Worm (Caenorhabditis elegans) whole organism, late embryonic: ENCODE measurements around the gene emc-2.

Experiments used
- K02D7.2 ChIP-seq: sonication (generic microtip); optimal IDR thresholded peaks from 2 replicates; lab custom pipeline; 2017; ENCODE audit warnings: mild to moderate bottlenecking, missing genetic modification characterization, missing compliant biosample characterization
- ceh-2 ChIP-seq: sonication (generic microtip); optimal IDR thresholded peaks from 2 replicates; lab custom pipeline; 2016; ENCODE audit warnings: missing genotype, missing genetic modification characterization, missing compliant biosample characterization
- ceh-30 ChIP-seq: fragments of 150-350 bp; optimal IDR thresholded peaks from 2 replicates; lab custom pipeline; 2014; ENCODE audit warnings: missing biosample characterization, missing genetic modification characterization
- dmd-4 ChIP-seq: sonication (generic microtip); optimal IDR thresholded peaks from 2 replicates; lab custom pipeline; 2016; ENCODE audit warnings: borderline replicate concordance, missing genetic modification characterization, missing compliant biosample characterization
- elt-2 ChIP-seq: sonication (generic microtip); optimal IDR thresholded peaks from 2 replicates; lab custom pipeline; 2016; ENCODE audit warnings: missing genetic modification reagents, missing genetic modification characterization, missing compliant biosample characterization
- elt-4 ChIP-seq: sonication (generic microtip); optimal IDR thresholded peaks from 2 replicates; lab custom pipeline; 2016; ENCODE audit warnings: missing genetic modification characterization, missing compliant biosample characterization
- fax-1 ChIP-seq: sonication (generic microtip); optimal IDR thresholded peaks from 2 replicates; lab custom pipeline; 2016; ENCODE audit warnings: missing genotype, missing genetic modification characterization, missing compliant biosample characterization
- hlh-15 ChIP-seq: sonication (generic microtip); optimal IDR thresholded peaks from 2 replicates; lab custom pipeline; 2016; ENCODE audit warnings: missing genetic modification characterization, missing compliant biosample characterization
- hlh-30 ChIP-seq: sonication (generic microtip); optimal IDR thresholded peaks from 2 replicates; lab custom pipeline; 2017; ENCODE audit warnings: antibody characterized with exemption, missing genetic modification characterization, missing compliant biosample characterization; ENCODE audit not compliant: insufficient read depth
- mec-3 ChIP-seq: sonication (generic microtip); optimal IDR thresholded peaks from 2 replicates; lab custom pipeline; 2016; ENCODE audit warnings: borderline replicate concordance, missing genetic modification characterization, missing compliant biosample characterization
- nfya-1 ChIP-seq: sonication (generic microtip); optimal IDR thresholded peaks from 2 replicates; lab custom pipeline; 2017; ENCODE audit warnings: missing genetic modification characterization, mild to moderate bottlenecking, missing compliant biosample characterization, antibody characterized with exemption, moderate library complexity
- pha-4 ChIP-seq: fragments of 150-350 bp; optimal IDR thresholded peaks from 2 replicates; lab custom pipeline; 2018; ENCODE audit warnings: missing biosample characterization, missing genetic modification reagents, missing genetic modification characterization
- pros-1 ChIP-seq: fragments of 150-350 bp; optimal IDR thresholded peaks from 2 replicates; lab custom pipeline; 2014; ENCODE audit warnings: missing biosample characterization, missing genetic modification reagents, missing genetic modification characterization
- rnt-1 ChIP-seq: sonication (generic microtip); optimal IDR thresholded peaks from 2 replicates; lab custom pipeline; 2016; ENCODE audit warnings: missing genetic modification characterization, missing compliant biosample characterization
- ttx-3 ChIP-seq: sonication (generic microtip); optimal IDR thresholded peaks from 2 replicates; lab custom pipeline; 2016; ENCODE audit warnings: missing genetic modification reagents, missing genetic modification characterization, missing compliant biosample characterization
- unc-3 ChIP-seq, 2 experiments: fragments of 200-800 bp in 1 of 2; sonication (Bioruptor generic) in 1 of 2; sonication (generic microtip) in 1 of 2; conservative IDR thresholded peaks in 1 of 2; optimal IDR thresholded peaks in 1 of 2; 2 replicates each; pipeline versions ENCODE4 v1.3.6 to Lab custom; 2016 to 2022; ENCODE audit warnings: missing compliant biosample characterization in 2 of 2, missing genetic modification characterization in 2 of 2, missing genetic modification reagents in 1 of 2
- unc-86 ChIP-seq: sonication (generic microtip); optimal IDR thresholded peaks from 2 replicates; lab custom pipeline; 2016; ENCODE audit warnings: missing genetic modification characterization, missing compliant biosample characterization
- zip-5 ChIP-seq: sonication (generic microtip); optimal IDR thresholded peaks from 2 replicates; lab custom pipeline; 2016; ENCODE audit warnings: missing genetic modification characterization, missing compliant biosample characterization
- ztf-16 ChIP-seq: sonication (generic microtip); optimal IDR thresholded peaks from 2 replicates; lab custom pipeline; 2017; ENCODE audit warnings: missing genetic modification characterization, missing compliant biosample characterization

emc-2 gene

ce11 chrII:1255637-1256036 lies 50.3 kb downstream of the emc-2 start, which contains the start of gene clec-119:
Gene clec-119 (plus strand): TSS chrII:1255937.
- TF ChIP-seq rnt-1 (tag; lab: Kevin White, UChicago) (no peak), fax-1 (tag; lab: Kevin White, UChicago) (no peak), mec-3 (no peak), ceh-2 (tag; lab: Kevin White, UChicago) (no peak), pros-1 (no peak), elt-2 (tag; lab: Kevin White, UChicago) (no peak), pha-4 (tag; lab: Kevin White, UChicago) (no peak), hlh-30 (tag; lab: Kevin White, UChicago) (no peak), K02D7.2 (tag; lab: Kevin White, UChicago) (no peak), zip-5 (tag; lab: Kevin White, UChicago) (no peak), ceh-30 (tag; lab: Kevin White, UChicago) (no peak), ttx-3 (tag; lab: Kevin White, UChicago) (no peak), elt-4 (tag; lab: Kevin White, UChicago) (no peak), unc-86 (tag; lab: Kevin White, UChicago) (no peak), nfya-1 (no peak), dmd-4 (no peak), unc-3 (GFP tag; conservative IDR thresholded peaks at IDR 0.05; lab: Robert Waterston, UW) (no peak), unc-3 (tag; optimal IDR thresholded peaks at IDR 0.05; lab: Kevin White, UChicago) (no peak), ztf-16 (tag; lab: Kevin White, UChicago) (no peak), hlh-15 (tag; lab: Kevin White, UChicago) (no peak)
